Worm (Caenorhabditis elegans) whole organism, L2 larva: ENCODE measurements around the gene C01G6.4.
A peak's percentile ranks its signal among the peaks of the same experiment; 100 is the strongest.

Experiments
- C34F6.9 ChIP-seq: fragments of 150-350 bp; optimal IDR thresholded peaks from 2 replicates; lab custom pipeline; 2014; ENCODE audit warnings: missing biosample characterization, missing genetic modification characterization
- F13H6.1 ChIP-seq: sonication (generic microtip); optimal IDR thresholded peaks from 2 replicates; lab custom pipeline; 2016; ENCODE audit warnings: missing genetic modification characterization, missing compliant biosample characterization
- R02D3.7 ChIP-seq: fragments of 150-350 bp; optimal IDR thresholded peaks from 2 replicates; lab custom pipeline; 2014; ENCODE audit warnings: missing biosample characterization, missing genetic modification characterization
- ZK546.5 ChIP-seq: sonication (generic microtip); optimal IDR thresholded peaks from 2 replicates; lab custom pipeline; 2017; ENCODE audit warnings: missing biosample characterization, missing genetic modification characterization
- aly-2 ChIP-seq: fragments of 150-350 bp; optimal IDR thresholded peaks from 2 replicates; lab custom pipeline; 2014; ENCODE audit warnings: missing biosample characterization, missing genetic modification characterization
- ama-1 ChIP-seq: fragments of 150-350 bp; optimal IDR thresholded peaks from 2 replicates; lab custom pipeline; 2018; ENCODE audit warnings: inconsistent platforms
- ceh-82 ChIP-seq: fragments of 150-350 bp; optimal IDR thresholded peaks from 2 replicates; lab custom pipeline; 2014; ENCODE audit warnings: missing biosample characterization, missing genetic modification characterization
- crh-2 ChIP-seq: sonication (generic microtip); optimal IDR thresholded peaks from 2 replicates; lab custom pipeline; 2017; ENCODE audit warnings: missing biosample characterization, missing genetic modification characterization
- egl-27 ChIP-seq: sonication (generic microtip); optimal IDR thresholded peaks from 3 replicates; lab custom pipeline; 2017; ENCODE audit warnings: missing biosample characterization, missing genetic modification reagents, missing genetic modification characterization
- fos-1 ChIP-seq: fragments of 150-350 bp; optimal IDR thresholded peaks from 2 replicates; lab custom pipeline; 2014; ENCODE audit warnings: missing biosample characterization, missing genetic modification characterization
- gmeb-1 ChIP-seq: fragments of 150-350 bp; optimal IDR thresholded peaks from 2 replicates; lab custom pipeline; 2014; ENCODE audit warnings: missing biosample characterization, missing genetic modification characterization
- lin-13 ChIP-seq: fragments of 150-350 bp; optimal IDR thresholded peaks from 2 replicates; lab custom pipeline; 2014; ENCODE audit warnings: missing biosample characterization, missing genetic modification reagents, missing genetic modification characterization
- lin-39 ChIP-seq: fragments of 150-350 bp; optimal IDR thresholded peaks from 2 replicates; lab custom pipeline; 2014; ENCODE audit warnings: missing biosample characterization, missing genetic modification reagents, missing genetic modification characterization
- lsy-2 ChIP-seq, 2 experiments: fragments of 150-350 bp in 1 of 2; sonication (generic microtip) in 1 of 2; optimal IDR thresholded peaks; 2 replicates each; lab custom pipeline; 2014 to 2017; ENCODE audit warnings: missing biosample characterization in 2 of 2, missing genetic modification characterization in 2 of 2
- mab-5 ChIP-seq: fragments of 150-350 bp; optimal IDR thresholded peaks from 2 replicates; lab custom pipeline; 2014; ENCODE audit warnings: missing biosample characterization, missing genetic modification characterization
- mdl-1 ChIP-seq, 2 experiments: fragments of 150-350 bp in 1 of 2; sonication (generic microtip) in 1 of 2; optimal IDR thresholded peaks; 2 replicates each; lab custom pipeline; 2017; ENCODE audit warnings: missing biosample characterization in 2 of 2, missing genetic modification characterization in 2 of 2
- nhr-10 ChIP-seq: sonication (generic microtip); optimal IDR thresholded peaks from 2 replicates; lab custom pipeline; 2017; ENCODE audit warnings: missing biosample characterization, missing genetic modification characterization
- nhr-11 ChIP-seq: fragments of 150-350 bp; optimal IDR thresholded peaks from 2 replicates; lab custom pipeline; 2014; ENCODE audit warnings: missing biosample characterization, missing genetic modification characterization
- nhr-129 ChIP-seq: fragments of 150-350 bp; optimal IDR thresholded peaks from 2 replicates; lab custom pipeline; 2014; ENCODE audit warnings: missing biosample characterization, missing genetic modification characterization
- nhr-21 ChIP-seq: fragments of 150-350 bp; optimal IDR thresholded peaks from 2 replicates; lab custom pipeline; 2014; ENCODE audit warnings: missing biosample characterization, missing genetic modification characterization
- nhr-23 ChIP-seq: fragments of 150-350 bp; optimal IDR thresholded peaks from 2 replicates; lab custom pipeline; 2014; ENCODE audit warnings: missing biosample characterization, missing genetic modification reagents, missing genetic modification characterization
- nhr-25 ChIP-seq: fragments of 150-350 bp; sonication (generic microtip); optimal IDR thresholded peaks from 3 replicates; lab custom pipeline; 2014; ENCODE audit warnings: missing biosample characterization, missing genetic modification characterization
- nhr-77 ChIP-seq: fragments of 150-350 bp; optimal IDR thresholded peaks from 2 replicates; lab custom pipeline; 2014; ENCODE audit warnings: missing biosample characterization, missing genetic modification characterization
- sem-4 ChIP-seq: fragments of 150-350 bp; optimal IDR thresholded peaks from 2 replicates; lab custom pipeline; 2014; ENCODE audit warnings: missing biosample characterization, missing genetic modification reagents, missing genetic modification characterization
- skn-1 ChIP-seq: sonication (generic microtip); optimal IDR thresholded peaks from 2 replicates; lab custom pipeline; 2017; ENCODE audit warnings: missing biosample characterization, missing genetic modification characterization
- sma-3 ChIP-seq: sonication (generic microtip); optimal IDR thresholded peaks from 2 replicates; lab custom pipeline; 2016; ENCODE audit warnings: missing genetic modification reagents, missing genetic modification characterization, missing compliant biosample characterization
- sma-9 ChIP-seq, 2 experiments: fragments of 150-350 bp in 1 of 2; sonication (generic microtip) in 1 of 2; optimal IDR thresholded peaks; 2 replicates each; lab custom pipeline; 2014 to 2016; ENCODE audit warnings: missing genetic modification characterization in 2 of 2, mild to moderate bottlenecking in 1 of 2, missing biosample characterization in 1 of 2, missing compliant biosample characterization in 1 of 2, missing genetic modification reagents in 1 of 2, moderate library complexity in 1 of 2
- snpc-4 ChIP-seq: fragments of 150-350 bp; optimal IDR thresholded peaks from 2 replicates; lab custom pipeline; 2014; ENCODE audit warnings: missing biosample characterization, missing genetic modification characterization
- unc-55 ChIP-seq: fragments of 150-350 bp; sonication (generic microtip); optimal IDR thresholded peaks from 3 replicates; lab custom pipeline; 2014; ENCODE audit warnings: missing biosample characterization, missing genetic modification reagents, missing genetic modification characterization
- zag-1 ChIP-seq: fragments of 150-350 bp; optimal IDR thresholded peaks from 2 replicates; lab custom pipeline; 2014; ENCODE audit warnings: missing biosample characterization, missing genetic modification characterization
- ztf-11 ChIP-seq: sonication (generic microtip); optimal IDR thresholded peaks from 2 replicates; lab custom pipeline; 2017; ENCODE audit warnings: missing biosample characterization, missing genetic modification characterization
- ztf-4 ChIP-seq: fragments of 150-350 bp; optimal IDR thresholded peaks from 2 replicates; lab custom pipeline; 2014; ENCODE audit warnings: missing biosample characterization, missing genetic modification characterization

C01G6.4 gene

DNA sequence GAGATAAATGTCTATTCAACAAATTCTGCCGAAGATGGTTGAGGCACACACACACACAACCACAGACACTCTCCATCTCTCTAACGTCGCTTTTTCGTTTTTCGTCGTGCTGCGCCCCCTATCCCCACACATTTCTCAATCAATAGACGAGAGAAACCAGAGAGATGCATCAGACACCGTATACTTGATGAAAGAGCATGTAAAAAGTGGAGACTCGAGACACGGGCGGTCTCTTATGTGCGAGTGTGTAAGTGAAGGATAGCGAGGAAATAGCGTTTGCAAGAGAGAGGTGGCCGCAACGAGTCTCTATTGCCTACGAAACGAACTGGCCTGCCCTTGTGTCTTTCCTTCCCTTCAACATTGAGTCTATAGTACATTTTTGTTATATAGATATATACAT, 9.9 kb upstream of the C01G6.4 start (continued):
- TF ChIP-seq unc-55 (GFP tag; lab: Kevin White, UChicago) (peak; percentile 93), nhr-25 (tag; lab: Kevin White, UChicago) (peak; percentile 90), lin-13 (GFP tag; lab: Kevin White, UChicago) (peak; percentile 86)

DNA sequence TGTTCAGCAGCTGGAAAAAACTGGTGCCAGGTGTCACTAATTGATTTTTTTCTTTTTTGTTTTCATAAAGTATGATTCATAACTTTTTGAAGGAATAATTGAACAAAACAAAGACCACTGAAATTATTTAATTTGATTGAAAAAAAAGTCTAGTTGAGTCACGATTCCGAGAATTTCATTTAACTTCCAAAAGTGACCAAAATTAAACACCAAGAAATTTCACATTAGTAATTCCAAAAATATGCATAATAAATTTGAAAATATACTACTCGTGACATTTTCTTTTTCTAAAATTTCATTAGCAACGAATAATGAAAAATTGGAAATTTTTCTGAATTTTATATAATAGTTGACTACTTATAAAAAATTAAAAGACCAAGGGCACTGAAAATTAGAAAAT, 9.2 kb upstream of the C01G6.4 start:
- TF ChIP-seq nhr-21 (tag; lab: Kevin White, UChicago): no peak
- no peak for TF ChIP-seq gmeb-1 (tag; lab: Kevin White, UChicago)
- TF ChIP-seq crh-2 (tag; lab: Kevin White, UChicago): no peak
- no peak for TF ChIP-seq lin-39
- TF ChIP-seq ZK546.5 (tag; lab: Kevin White, UChicago): no peak
- TF ChIP-seq zag-1 (tag; lab: Kevin White, UChicago): no peak
- TF ChIP-seq sem-4 (tag; lab: Kevin White, UChicago): no peak
- TF ChIP-seq ama-1: no peak
- TF ChIP-seq unc-55 (GFP tag; lab: Kevin White, UChicago): no peak
- no peak for TF ChIP-seq fos-1 (tag; lab: Kevin White, UChicago)
- no peak for TF ChIP-seq nhr-129 (tag; lab: Kevin White, UChicago)
- TF ChIP-seq ztf-4 (tag; lab: Kevin White, UChicago): no peak
- no peak for TF ChIP-seq mab-5 (tag; lab: Kevin White, UChicago)
- TF ChIP-seq F13H6.1 (tag; lab: Kevin White, UChicago): no peak
- no peak for TF ChIP-seq R02D3.7 (tag; lab: Kevin White, UChicago)
- no peak for TF ChIP-seq nhr-10 (tag; lab: Kevin White, UChicago)
- TF ChIP-seq sma-3 (GFP tag; lab: Kevin White, UChicago): no peak
- TF ChIP-seq snpc-4: no peak
- TF ChIP-seq, all 48 proteins: peak for 0

DNA sequence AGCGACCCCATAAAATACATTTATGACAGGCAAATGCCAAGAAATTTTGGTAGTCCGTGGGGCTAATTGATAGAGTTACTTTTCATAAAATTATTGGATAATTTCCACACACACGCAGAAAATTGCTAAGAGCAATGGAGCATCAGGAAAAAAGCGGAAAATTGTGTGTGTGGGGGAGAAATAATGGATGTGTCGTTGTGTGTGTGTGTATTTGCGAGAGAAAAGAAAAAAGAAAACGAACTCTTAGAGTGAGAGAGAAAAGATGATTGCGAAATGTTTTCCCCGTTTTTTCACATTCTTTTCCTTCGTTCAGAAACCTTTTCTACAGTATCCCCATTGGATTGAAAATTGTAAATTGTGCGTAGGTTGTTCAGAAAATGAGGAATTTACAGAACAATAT, 8.8 kb upstream of the C01G6.4 start:
- no peak for TF ChIP-seq ama-1
- TF ChIP-seq crh-2 (tag; lab: Kevin White, UChicago): no peak
- TF ChIP-seq sma-9 (GFP tag; optimal IDR thresholded peaks at IDR 0.05; lab: Kevin White, UChicago): peak; percentile 39
- no peak for TF ChIP-seq sma-9 (tag; optimal IDR thresholded peaks at IDR 0.05; lab: Kevin White, UChicago)
- TF ChIP-seq fos-1 (tag; lab: Kevin White, UChicago): peak; percentile 42
- peak; percentile 33 for TF ChIP-seq egl-27 (tag; lab: Kevin White, UChicago)
- peak; percentile 78 for TF ChIP-seq C34F6.9 (tag; lab: Kevin White, UChicago)
- TF ChIP-seq skn-1 (tag; lab: Kevin White, UChicago): no peak
- TF ChIP-seq lsy-2 (tag; optimal IDR thresholded peaks at IDR 0.05; lab: Kevin White, UChicago): peak in 1 of 2 experiments; percentile 72
- peak; percentile 76 for TF ChIP-seq nhr-129 (tag; lab: Kevin White, UChicago)
- peak; percentile 86 for TF ChIP-seq unc-55 (GFP tag; lab: Kevin White, UChicago)
- peak; percentile 54 for TF ChIP-seq zag-1 (tag; lab: Kevin White, UChicago)
- TF ChIP-seq ztf-11 (tag; lab: Kevin White, UChicago): no peak
- TF ChIP-seq gmeb-1 (tag; lab: Kevin White, UChicago): no peak
- TF ChIP-seq nhr-11 (tag; lab: Kevin White, UChicago): no peak

DNA sequence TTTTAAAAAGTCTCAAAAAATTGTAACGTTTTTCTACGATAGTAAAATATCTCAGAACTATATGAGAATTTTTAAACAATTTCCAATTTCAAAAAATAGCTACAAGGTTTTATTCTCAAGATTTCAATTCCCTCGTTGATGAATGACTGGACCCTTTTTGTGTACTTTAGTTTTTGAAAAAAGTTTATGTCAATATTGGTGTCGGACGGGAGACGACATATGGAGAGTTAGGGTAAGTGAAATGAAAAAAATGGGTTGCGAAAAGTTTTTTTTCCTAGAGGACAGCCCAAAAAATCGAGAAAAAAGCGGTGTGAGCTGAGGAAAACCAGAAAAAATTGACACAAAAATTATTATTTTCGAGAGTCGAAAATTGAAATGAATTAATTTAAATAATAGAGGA, 8.0 kb upstream of the C01G6.4 start:
- TF ChIP-seq lin-39 (no peak), sma-3 (GFP tag; lab: Kevin White, UChicago) (no peak), sma-9 (GFP tag; optimal IDR thresholded peaks at IDR 0.05; lab: Kevin White, UChicago) (peak; percentile 3), sma-9 (tag; optimal IDR thresholded peaks at IDR 0.05; lab: Kevin White, UChicago) (no peak), nhr-77 (tag; lab: Kevin White, UChicago) (no peak)

DNA sequence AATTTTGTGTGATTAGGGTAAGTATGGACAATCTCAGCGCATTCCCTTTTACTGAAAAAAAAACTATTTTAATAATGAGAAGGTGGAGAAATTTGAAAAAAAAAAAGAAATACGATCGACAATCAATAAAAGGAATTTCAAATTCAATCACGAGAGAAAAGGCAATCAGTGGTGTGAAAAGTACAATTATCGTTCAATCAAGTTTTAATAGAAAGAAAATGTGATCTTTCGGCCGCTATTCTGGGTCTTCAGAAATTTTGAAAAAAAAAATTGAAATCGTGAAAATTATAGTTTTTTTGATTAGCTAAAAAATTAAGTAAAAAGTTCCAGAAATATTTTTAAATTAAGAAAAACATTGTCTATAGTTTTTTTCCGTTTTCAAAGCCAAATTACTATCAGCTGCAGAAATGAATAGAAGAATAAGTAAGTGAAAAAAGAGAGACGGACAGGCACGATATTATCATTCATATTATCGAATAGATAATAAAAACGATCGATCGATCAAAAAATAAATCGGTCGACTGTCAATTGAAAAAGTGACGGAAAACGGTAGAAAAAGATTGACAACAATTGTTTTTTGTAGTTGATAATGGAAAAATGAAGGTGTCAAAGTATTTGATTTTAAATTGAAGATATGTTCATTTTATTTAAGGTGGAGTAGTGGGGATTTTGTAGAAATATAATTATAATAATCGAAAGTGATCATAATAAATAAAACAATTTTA, 7.4 kb upstream of the C01G6.4 start, which contains the start of gene gldi-3:
gldi-3 (minus strand) TSS at position 51 of the 725 bp plus-strand sequence.
- peak; percentile 48 for TF ChIP-seq fos-1 (tag; lab: Kevin White, UChicago)
- TF ChIP-seq aly-2 (tag; lab: Kevin White, UChicago): no peak
- TF ChIP-seq snpc-4: no peak
- TF ChIP-seq F13H6.1 (tag; lab: Kevin White, UChicago): no peak
- TF ChIP-seq gmeb-1 (tag; lab: Kevin White, UChicago): no peak
- TF ChIP-seq lin-39: no peak
- no peak for TF ChIP-seq ceh-82 (tag; lab: Kevin White, UChicago)
- TF ChIP-seq mdl-1 (tag; optimal IDR thresholded peaks at IDR 0.05; lab: Kevin White, UChicago): no peak
- TF ChIP-seq sma-3 (GFP tag; lab: Kevin White, UChicago): no peak
- TF ChIP-seq nhr-23 (tag; lab: Kevin White, UChicago): no peak
- TF ChIP-seq unc-55 (GFP tag; lab: Kevin White, UChicago): no peak
- peak in 1 of 2 experiments; percentile 23 for TF ChIP-seq lsy-2 (tag; optimal IDR thresholded peaks at IDR 0.05; lab: Kevin White, UChicago)
- no peak for TF ChIP-seq nhr-129 (tag; lab: Kevin White, UChicago)
- no peak for TF ChIP-seq sem-4 (tag; lab: Kevin White, UChicago)
- peak; percentile 16 for TF ChIP-seq ztf-4 (tag; lab: Kevin White, UChicago)
